Fruit fly (Drosophila melanogaster) whole organism, embryonic: Measurements from ENCODE around the gene CG33172.

Experiments
- Bgb ChIP-seq: fragments of 200-800 bp; sonication (Bioruptor generic); IDR thresholded peaks from 2 replicates; pipeline ENCODE4 v1.3.6; 2022; ENCODE audit warnings: missing biosample characterization, missing genetic modification characterization; ENCODE audit not compliant: partially characterized antibody
- Bteb2 ChIP-seq: fragments of 200-800 bp; sonication (Bioruptor generic); optimal IDR thresholded peaks from 2 replicates; lab custom pipeline; 2016; ENCODE audit warnings: missing biosample characterization, missing genetic modification characterization
- CG10543 ChIP-seq: fragments of 200-800 bp; sonication (Bioruptor generic); optimal IDR thresholded peaks from 3 replicates; lab custom pipeline; 2017; ENCODE audit warnings: missing biosample characterization, mild to moderate bottlenecking, missing genetic modification characterization, moderate library complexity
- CG12299 ChIP-seq: fragments of 200-800 bp; sonication (Bioruptor generic); optimal IDR thresholded peaks from 2 replicates; lab custom pipeline; 2018; ENCODE audit warnings: missing biosample characterization, mild to moderate bottlenecking, missing genetic modification characterization
- CG13775 ChIP-seq: fragments of 200-800 bp; sonication (Bioruptor generic); optimal IDR thresholded peaks from 3 replicates; lab custom pipeline; 2017; ENCODE audit warnings: missing biosample characterization, mild to moderate bottlenecking, missing genetic modification characterization
- CG14710 ChIP-seq: fragments of 200-800 bp; sonication (Bioruptor generic); optimal IDR thresholded peaks from 3 replicates; lab custom pipeline; 2019; ENCODE audit warnings: missing biosample characterization, mild to moderate bottlenecking, missing genetic modification characterization, moderate library complexity
- CG15011 ChIP-seq: fragments of 200-800 bp; sonication (Bioruptor generic); optimal IDR thresholded peaks from 3 replicates; lab custom pipeline; 2018; ENCODE audit warnings: missing biosample characterization, mild to moderate bottlenecking, missing genetic modification characterization
- CG15601 ChIP-seq: fragments of 200-800 bp; sonication (Bioruptor generic); optimal IDR thresholded peaks from 3 replicates; lab custom pipeline; 2019; ENCODE audit warnings: missing biosample characterization, mild to moderate bottlenecking, missing genetic modification characterization, moderate library complexity
- CG17568 ChIP-seq: fragments of 200-800 bp; sonication (Bioruptor generic); optimal IDR thresholded peaks from 2 replicates; lab custom pipeline; 2018; ENCODE audit warnings: missing biosample characterization, mild to moderate bottlenecking, missing genetic modification characterization, moderate library complexity
- CG2129 ChIP-seq: fragments of 200-800 bp; sonication (Bioruptor generic); IDR thresholded peaks from 2 replicates; pipeline ENCODE4 v1.3.6; 2022; ENCODE audit warnings: missing biosample characterization, missing genetic modification characterization; ENCODE audit not compliant: partially characterized antibody
- CG2712 ChIP-seq: fragments of 200-800 bp; optimal IDR thresholded peaks from 3 replicates; lab custom pipeline; 2019; ENCODE audit warnings: missing biosample characterization, mild to moderate bottlenecking, missing genetic modification characterization, moderate library complexity
- CG33213 ChIP-seq: fragments of 200-800 bp; sonication (Bioruptor generic); optimal IDR thresholded peaks from 3 replicates; lab custom pipeline; 2016; ENCODE audit warnings: missing biosample characterization, missing genetic modification characterization
- CG34376 ChIP-seq: fragments of 200-800 bp; sonication (Bioruptor generic); optimal IDR thresholded peaks from 2 replicates; lab custom pipeline; 2018; ENCODE audit warnings: missing biosample characterization, mild to moderate bottlenecking, missing genetic modification characterization
- CG6689 ChIP-seq: fragments of 200-800 bp; sonication (Bioruptor generic); IDR thresholded peaks from 2 replicates; pipeline ENCODE4 v1.3.6; 2022; ENCODE audit warnings: missing biosample characterization, missing genetic modification characterization
- CG7745 ChIP-seq: fragments of 200-800 bp; sonication (Bioruptor generic); optimal IDR thresholded peaks from 2 replicates; lab custom pipeline; 2018; ENCODE audit warnings: missing biosample characterization, mild to moderate bottlenecking, missing genetic modification characterization, moderate library complexity
- CG8924 ChIP-seq: fragments of 200-800 bp; optimal IDR thresholded peaks from 3 replicates; lab custom pipeline; 2019; ENCODE audit warnings: missing biosample characterization, mild to moderate bottlenecking, missing genetic modification characterization, moderate library complexity
- CTCF ChIP-seq: fragments of 200-800 bp; sonication (Bioruptor generic); optimal IDR thresholded peaks from 2 replicates; lab custom pipeline; 2017; ENCODE audit warnings: missing biosample characterization, mild to moderate bottlenecking, missing genetic modification characterization, moderate library complexity
- D19A ChIP-seq: fragments of 200-800 bp; optimal IDR thresholded peaks from 3 replicates; lab custom pipeline; 2019; ENCODE audit warnings: missing biosample characterization, mild to moderate bottlenecking, missing genetic modification characterization, moderate library complexity
- Dll ChIP-seq: fragments of 200-800 bp; sonication (Bioruptor generic); IDR thresholded peaks from 4 replicates; pipeline ENCODE4 v1.3.6; 2022; ENCODE audit warnings: missing biosample characterization, missing genetic modification characterization; ENCODE audit not compliant: partially characterized antibody
- Doc2 ChIP-seq: fragments of 200-800 bp; sonication (Bioruptor generic); IDR thresholded peaks from 2 replicates; pipeline ENCODE4 v1.3.6; 2022; ENCODE audit warnings: missing biosample characterization, missing genetic modification characterization
- Dref ChIP-seq: fragments of 200-800 bp; sonication (Bioruptor generic); IDR thresholded peaks from 2 replicates; pipeline ENCODE4 v1.3.6; 2022; ENCODE audit warnings: missing biosample characterization, missing genetic modification characterization
- Lpt ChIP-seq: fragments of >200 bp; optimal IDR thresholded peaks from 2 replicates; lab custom pipeline; 2018; ENCODE audit warnings: missing biosample characterization, missing genetic modification characterization
- Med ChIP-seq: fragments of 200-800 bp; sonication (Bioruptor generic); peaks from one replicate; lab custom pipeline; 2016; ENCODE audit warnings: missing biosample characterization, missing genetic modification characterization, mild to moderate bottlenecking, inconsistent platforms, moderate library complexity
- Meics ChIP-seq: fragments of 200-800 bp; sonication (Bioruptor generic); optimal IDR thresholded peaks from 2 replicates; lab custom pipeline; 2017; ENCODE audit warnings: missing biosample characterization, mild to moderate bottlenecking, missing genetic modification characterization
- Myb ChIP-seq: fragments of 200-800 bp; sonication (Bioruptor generic); optimal IDR thresholded peaks from 2 replicates; lab custom pipeline; 2016; ENCODE audit warnings: missing biosample characterization, missing genetic modification characterization
- NC2β ChIP-seq: fragments of 200-800 bp; sonication (Bioruptor generic); optimal IDR thresholded peaks from 2 replicates; lab custom pipeline; 2016; ENCODE audit warnings: missing biosample characterization, missing genetic modification characterization
- Nf-YA ChIP-seq: fragments of 200-800 bp; sonication (Bioruptor generic); IDR thresholded peaks from 2 replicates; pipeline ENCODE4 v1.3.6; 2022; ENCODE audit warnings: missing biosample characterization, missing genetic modification characterization
- NfI ChIP-seq: fragments of 200-800 bp; sonication (Bioruptor generic); optimal IDR thresholded peaks from 3 replicates; lab custom pipeline; 2018; ENCODE audit warnings: missing biosample characterization, mild to moderate bottlenecking, missing genetic modification characterization, moderate library complexity
- Ptx1 ChIP-seq: fragments of 200-800 bp; sonication (Bioruptor generic); IDR thresholded peaks from 2 replicates; pipeline ENCODE4 v1.3.6; 2022; ENCODE audit warnings: missing biosample characterization, missing genetic modification characterization
- Rx ChIP-seq: fragments of 200-800 bp; sonication (Bioruptor generic); IDR thresholded peaks from 2 replicates; pipeline ENCODE4 v1.3.6; 2022; ENCODE audit warnings: missing biosample characterization, missing genetic modification characterization
- Six4 ChIP-seq: fragments of 200-800 bp; sonication (Bioruptor generic); optimal IDR thresholded peaks from 2 replicates; lab custom pipeline; 2016; ENCODE audit warnings: missing biosample characterization, missing genetic modification characterization
- Stat92E ChIP-seq, 3 experiments: fragments of >200 bp in 2 of 3; fragments of 200-800 bp in 1 of 3; sonication (Bioruptor generic) in 1 of 3; optimal IDR thresholded peaks; 2 replicates each; lab custom pipeline; 2017 to 2019; ENCODE audit warnings: missing biosample characterization in 3 of 3, missing genetic modification characterization in 3 of 3, mild to moderate bottlenecking in 1 of 3, moderate library complexity in 1 of 3
- Xrp1 ChIP-seq: fragments of 200-800 bp; sonication (Bioruptor generic); IDR thresholded peaks from 2 replicates; pipeline ENCODE4 v1.3.6; 2022; ENCODE audit warnings: missing biosample characterization, missing genetic modification characterization
- ab ChIP-seq: fragments of 200-800 bp; sonication (Bioruptor generic); optimal IDR thresholded peaks from 2 replicates; lab custom pipeline; 2016; ENCODE audit warnings: missing biosample characterization, missing genetic modification characterization
- ara ChIP-seq: fragments of 200-800 bp; sonication (Bioruptor generic); IDR thresholded peaks from 2 replicates; pipeline ENCODE4 v1.3.6; 2022; ENCODE audit warnings: missing biosample characterization, missing genetic modification characterization
- ash1 ChIP-seq: fragments of 200-800 bp; sonication (Bioruptor generic); optimal IDR thresholded peaks from 2 replicates; lab custom pipeline; 2018; ENCODE audit warnings: missing biosample characterization, mild to moderate bottlenecking, missing genetic modification characterization
- bcd ChIP-seq: fragments of 200-800 bp; sonication (Bioruptor generic); optimal IDR thresholded peaks from 2 replicates; lab custom pipeline; 2017; ENCODE audit warnings: missing biosample characterization, mild to moderate bottlenecking, missing genetic modification characterization
- caup ChIP-seq: fragments of 200-800 bp; sonication (Bioruptor generic); optimal IDR thresholded peaks from 3 replicates; lab custom pipeline; 2017; ENCODE audit warnings: missing biosample characterization, mild to moderate bottlenecking, missing genetic modification characterization, moderate library complexity; ENCODE audit not compliant: severe bottlenecking
- disco-r ChIP-seq: fragments of 200-800 bp; sonication (Bioruptor generic); optimal IDR thresholded peaks from 2 replicates; lab custom pipeline; 2016; ENCODE audit warnings: missing biosample characterization, missing genetic modification characterization
- en ChIP-seq: fragments of 200-800 bp; sonication (Bioruptor generic); optimal IDR thresholded peaks from 2 replicates; lab custom pipeline; 2016; ENCODE audit warnings: missing biosample characterization, missing genetic modification characterization
- gem ChIP-seq: fragments of 200-800 bp; sonication (Bioruptor generic); optimal IDR thresholded peaks from 2 replicates; lab custom pipeline; 2019; ENCODE audit warnings: missing biosample characterization, mild to moderate bottlenecking, missing genetic modification characterization, moderate library complexity
- grau ChIP-seq: fragments of 200-800 bp; optimal IDR thresholded peaks from 3 replicates; lab custom pipeline; 2019; ENCODE audit warnings: missing biosample characterization, mild to moderate bottlenecking, missing genetic modification characterization, moderate library complexity
- gsb ChIP-seq: fragments of 200-800 bp; sonication (Bioruptor generic); IDR thresholded peaks from 2 replicates; pipeline ENCODE4 v1.3.6; 2022; ENCODE audit warnings: missing biosample characterization, missing genetic modification characterization
- hb ChIP-seq: fragments of 200-800 bp; sonication (Bioruptor generic); IDR thresholded peaks from 3 replicates; pipeline ENCODE4 v1.3.6; 2022; ENCODE audit warnings: missing biosample characterization, missing genetic modification characterization; ENCODE audit not compliant: partially characterized antibody
- lola ChIP-seq, 3 experiments: fragments of >200 bp in 2 of 3; fragments of 200-800 bp in 1 of 3; sonication (Bioruptor generic) in 1 of 3; optimal IDR thresholded peaks; 2 replicates each; lab custom pipeline; 2017 to 2019; ENCODE audit warnings: missing biosample characterization in 3 of 3, missing genetic modification characterization in 3 of 3, mild to moderate bottlenecking in 1 of 3, moderate library complexity in 1 of 3
- mam ChIP-seq: fragments of 200-800 bp; sonication (Bioruptor generic); optimal IDR thresholded peaks from 3 replicates; lab custom pipeline; 2016; ENCODE audit warnings: missing biosample characterization, missing genetic modification characterization
- sd ChIP-seq: fragments of 200-800 bp; sonication (Bioruptor generic); optimal IDR thresholded peaks from 3 replicates; lab custom pipeline; 2018; ENCODE audit warnings: missing biosample characterization, mild to moderate bottlenecking, missing genetic modification characterization, moderate library complexity
- stc ChIP-seq: fragments of 200-800 bp; sonication (Bioruptor generic); IDR thresholded peaks from 2 replicates; pipeline ENCODE4 v1.3.6; 2022; ENCODE audit warnings: missing biosample characterization, missing genetic modification characterization
- vnd ChIP-seq: fragments of 200-800 bp; sonication (Bioruptor generic); IDR thresholded peaks from 3 replicates; pipeline ENCODE4 v1.3.6; 2022; ENCODE audit warnings: missing biosample characterization, missing genetic modification characterization; ENCODE audit not compliant: partially characterized antibody

CG33172 gene

dm6 chrX:15802880-15803650, 33.6 kb downstream of the CG33172 start (continued):
- TF ChIP-seq CG8924 (tag; lab: Kevin White, UChicago) (peak; percentile 3), CTCF (GFP tag; lab: Kevin White, UChicago) (no peak), CG33213 (no peak), grau (tag; lab: Kevin White, UChicago) (peak; percentile 37), vnd (GFP tag; lab: Robert Waterston, UW) (peak; percentile 59; the same call in 2 of the 3 replicates), CG2129 (peak; percentile 56), Six4 (GFP tag; lab: Kevin White, UChicago) (peak; percentile 17), gsb (GFP tag; lab: Robert Waterston, UW) (no peak), lola (GFP tag; optimal IDR thresholded peaks at IDR 0.05; lab: Kevin White, UChicago) (no peak), NC2β (GFP tag; lab: Kevin White, UChicago) (no peak), ash1 (GFP tag; lab: Kevin White, UChicago) (no peak), CG17568 (GFP tag; lab: Kevin White, UChicago) (no peak), CG34376 (no peak), Dref (GFP tag; lab: Robert Waterston, UW) (peak; percentile 81), sd (peak; percentile 30), gem (tag; lab: Kevin White, UChicago) (peak; percentile 62), bcd (GFP tag; lab: Kevin White, UChicago) (no peak), CG15601 (tag; lab: Kevin White, UChicago) (no peak), CG2712 (tag; lab: Kevin White, UChicago) (peak; percentile 31), caup (GFP tag; lab: Kevin White, UChicago) (no peak), hb (peak; percentile 70; the same call in 2 of the 3 replicates), Nf-YA (no peak), Lpt (no peak), Bgb (GFP tag; lab: Robert Waterston, UW) (peak; percentile 75), CG10543 (GFP tag; lab: Kevin White, UChicago) (no peak), CG6689 (no peak), Xrp1 (no peak), Meics (peak; percentile 52), D19A (tag; lab: Kevin White, UChicago) (peak; percentile 30), Dll (GFP tag; lab: Robert Waterston, UW) (peak; percentile 75; the same call in 3 of the 4 replicates), NfI (peak; percentile 23), ab (GFP tag; lab: Kevin White, UChicago) (no peak), Rx (GFP tag; lab: Robert Waterston, UW) (no peak), ara (GFP tag; lab: Robert Waterston, UW) (no peak), mam (GFP tag; lab: Kevin White, UChicago) (peak; percentile 15), Stat92E (GFP tag; optimal IDR thresholded peaks at IDR 0.05; lab: Kevin White, UChicago) (no peak), Med (GFP tag; lab: Kevin White, UChicago) (peak; percentile 59), CG12299 (tag; lab: Kevin White, UChicago) (no peak), CG14710 (tag; lab: Kevin White, UChicago) (peak; percentile 28), Ptx1 (GFP tag; lab: Robert Waterston, UW) (peak; percentile 39), CG13775 (GFP tag; lab: Kevin White, UChicago) (peak; percentile 0), Doc2 (GFP tag; lab: Robert Waterston, UW) (no peak), disco-r (no peak), Myb (no peak), Bteb2 (no peak), CG15011 (GFP tag; lab: Kevin White, UChicago) (no peak), stc (GFP tag; lab: Robert Waterston, UW) (no peak), en (GFP tag; lab: Kevin White, UChicago) (no peak), CG7745 (tag; lab: Kevin White, UChicago) (no peak)
